Worm (Caenorhabditis elegans): ENCODE results near the gene lgg-1.

DNA sequence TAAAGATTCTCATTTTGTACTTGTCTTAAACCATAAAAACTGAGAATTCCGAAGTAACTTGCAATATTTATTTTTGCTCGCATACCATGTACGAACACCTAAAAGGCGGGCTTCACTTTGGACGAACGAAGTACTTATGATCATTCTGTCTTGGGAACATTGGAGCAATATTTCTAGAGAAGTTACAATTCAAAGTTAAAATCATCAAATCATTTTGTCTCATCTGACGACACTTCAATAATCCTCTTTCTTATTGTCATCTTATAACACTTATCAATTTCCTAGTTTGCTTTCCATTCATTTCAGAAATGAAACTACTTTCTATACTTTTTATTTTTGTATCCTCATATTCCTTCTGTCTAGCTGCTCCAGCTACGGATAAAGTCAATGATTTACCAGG is 19.2 kb upstream of the lgg-1 start, which contains the start of gene ctsa-4.1:
- TF ChIP-seq ama-1 (optimal IDR thresholded peaks at IDR 0.05): no peak
- TF ChIP-seq egl-27 (tag; optimal IDR thresholded peaks at IDR 0.05): no peak
- TF ChIP-seq nhr-77 (tag; optimal IDR thresholded peaks at IDR 0.05): no peak
- TF ChIP-seq blmp-1 (tag; optimal IDR thresholded peaks at IDR 0.05; ENCODE audit: insufficient read depth): no peak
- TF ChIP-seq fos-1 (tag; optimal IDR thresholded peaks at IDR 0.05): no peak

Data from whole organism, L2 larva.